Fruit fly (Drosophila melanogaster) whole organism, embryonic: ENCODE results near the gene gogo.

Experiments used
- Antp ChIP-seq: fragments of 200-800 bp; sonication (Bioruptor generic); optimal IDR thresholded peaks from 3 replicates; lab custom pipeline; 2016; ENCODE audit warnings: missing biosample characterization, missing genetic modification characterization
- CG10147 ChIP-seq: fragments of 200-800 bp; sonication (Bioruptor generic); optimal IDR thresholded peaks from 2 replicates; lab custom pipeline; 2019; ENCODE audit warnings: missing biosample characterization, mild to moderate bottlenecking, missing genetic modification characterization, moderate library complexity
- CG10274 ChIP-seq: fragments of 200-800 bp; sonication (Bioruptor generic); optimal IDR thresholded peaks from 3 replicates; lab custom pipeline; 2017; ENCODE audit warnings: missing biosample characterization, mild to moderate bottlenecking, missing genetic modification characterization
- CG10565 ChIP-seq: fragments of 200-800 bp; sonication (Bioruptor generic); optimal IDR thresholded peaks from 3 replicates; lab custom pipeline; 2016; ENCODE audit warnings: missing biosample characterization, mild to moderate bottlenecking, missing genetic modification characterization
- CG10959 ChIP-seq: fragments of 200-800 bp; sonication (Bioruptor generic); IDR thresholded peaks from 2 replicates; pipeline ENCODE4 v1.3.6; 2022; ENCODE audit warnings: missing biosample characterization, missing genetic modification characterization
- CG1233 ChIP-seq: fragments of 200-800 bp; sonication (Bioruptor generic); optimal IDR thresholded peaks from 4 replicates; lab custom pipeline; 2018; ENCODE audit warnings: missing biosample characterization, mild to moderate bottlenecking, missing genetic modification characterization
- CG13296 ChIP-seq: fragments of 200-800 bp; sonication (Bioruptor generic); optimal IDR thresholded peaks from 3 replicates; lab custom pipeline; 2018; ENCODE audit warnings: missing biosample characterization, mild to moderate bottlenecking, missing genetic modification characterization
- CG13894 ChIP-seq: fragments of 200-800 bp; sonication (Bioruptor generic); optimal IDR thresholded peaks from 3 replicates; lab custom pipeline; 2018; ENCODE audit warnings: missing biosample characterization, mild to moderate bottlenecking, missing genetic modification characterization, moderate library complexity
- CG14014 ChIP-seq: fragments of 200-800 bp; sonication (Bioruptor generic); IDR thresholded peaks from 2 replicates; pipeline ENCODE4 v1.3.6; 2022; ENCODE audit warnings: missing biosample characterization, missing genetic modification characterization
- CG14965 ChIP-seq: fragments of 200-800 bp; sonication (Bioruptor generic); optimal IDR thresholded peaks from 2 replicates; lab custom pipeline; 2016; ENCODE audit warnings: missing biosample characterization, missing genetic modification characterization, borderline replicate concordance
- CG15269 ChIP-seq: fragments of 200-800 bp; sonication (Bioruptor generic); optimal IDR thresholded peaks from 2 replicates; lab custom pipeline; 2018; ENCODE audit warnings: missing biosample characterization, mild to moderate bottlenecking, missing genetic modification characterization, moderate library complexity
- CG17829 ChIP-seq: fragments of 200-800 bp; optimal IDR thresholded peaks from 2 replicates; lab custom pipeline; 2019; ENCODE audit warnings: missing biosample characterization, mild to moderate bottlenecking, missing genetic modification characterization, moderate library complexity
- CG17912 ChIP-seq: fragments of 200-800 bp; sonication (Bioruptor generic); optimal IDR thresholded peaks from 2 replicates; lab custom pipeline; 2018; ENCODE audit warnings: missing biosample characterization, mild to moderate bottlenecking, missing genetic modification characterization
- CG2889 ChIP-seq: fragments of 200-800 bp; sonication (Bioruptor generic); IDR thresholded peaks from 3 replicates; pipeline ENCODE4 v1.3.6; 2022; ENCODE audit warnings: missing biosample characterization, missing genetic modification characterization
- CG34224 ChIP-seq: fragments of 200-800 bp; sonication (Bioruptor generic); IDR thresholded peaks from 3 replicates; pipeline ENCODE4 v1.3.6; 2022; ENCODE audit warnings: missing biosample characterization, missing genetic modification characterization; ENCODE audit not compliant: partially characterized antibody
- CG3838 ChIP-seq: fragments of 200-800 bp; sonication (Bioruptor generic); optimal IDR thresholded peaks from 3 replicates; lab custom pipeline; 2016; ENCODE audit warnings: missing biosample characterization, missing genetic modification characterization
- CG3995 ChIP-seq: fragments of 200-800 bp; sonication (Bioruptor generic); optimal IDR thresholded peaks from 3 replicates; lab custom pipeline; 2016; ENCODE audit warnings: missing biosample characterization, missing genetic modification characterization
- CG4424 ChIP-seq: fragments of 200-800 bp; sonication (Bioruptor generic); optimal IDR thresholded peaks from 3 replicates; lab custom pipeline; 2016; ENCODE audit warnings: missing biosample characterization, missing genetic modification characterization
- CG4617 ChIP-seq: fragments of 200-800 bp; sonication (Bioruptor generic); optimal IDR thresholded peaks from 3 replicates; lab custom pipeline; 2016; ENCODE audit warnings: missing biosample characterization, missing genetic modification characterization, borderline replicate concordance
- CG6654 ChIP-seq: fragments of 200-800 bp; sonication (Bioruptor generic); optimal IDR thresholded peaks from 2 replicates; lab custom pipeline; 2017; ENCODE audit warnings: missing biosample characterization, mild to moderate bottlenecking, missing genetic modification characterization
- CG9215 ChIP-seq: fragments of 200-800 bp; sonication (Bioruptor generic); IDR thresholded peaks from 2 replicates; pipeline ENCODE4 v1.3.6; 2022; ENCODE audit warnings: missing biosample characterization, missing genetic modification characterization
- CG9797 ChIP-seq: fragments of 200-800 bp; sonication (Bioruptor generic); optimal IDR thresholded peaks from 3 replicates; lab custom pipeline; 2018; ENCODE audit warnings: missing biosample characterization, mild to moderate bottlenecking, missing genetic modification characterization
- CG9932 ChIP-seq: fragments of 200-800 bp; sonication (Bioruptor generic); IDR thresholded peaks from 2 replicates; pipeline ENCODE4 v1.3.6; 2022; ENCODE audit warnings: missing biosample characterization, missing genetic modification characterization
- CHES-1-like ChIP-seq: fragments of 200-800 bp; sonication (Bioruptor generic); optimal IDR thresholded peaks from 2 replicates; lab custom pipeline; 2016; ENCODE audit warnings: missing biosample characterization, missing genetic modification characterization
- Chrac-16 ChIP-seq: fragments of 200-800 bp; sonication (Bioruptor generic); optimal IDR thresholded peaks from 3 replicates; lab custom pipeline; 2016; ENCODE audit warnings: missing biosample characterization, missing genetic modification characterization
- D19A ChIP-seq: fragments of 200-800 bp; optimal IDR thresholded peaks from 3 replicates; lab custom pipeline; 2019; ENCODE audit warnings: missing biosample characterization, mild to moderate bottlenecking, missing genetic modification characterization, moderate library complexity
- Fer1 ChIP-seq: fragments of 200-800 bp; sonication (Bioruptor generic); optimal IDR thresholded peaks from 2 replicates; lab custom pipeline; 2017; ENCODE audit warnings: missing biosample characterization, mild to moderate bottlenecking, missing genetic modification characterization
- H2.0 ChIP-seq: fragments of 200-800 bp; sonication (Bioruptor generic); IDR thresholded peaks from 2 replicates; pipeline ENCODE4 v1.3.6; 2022; ENCODE audit warnings: missing biosample characterization, missing genetic modification characterization
- HLH4C ChIP-seq: fragments of 200-800 bp; sonication (Bioruptor generic); IDR thresholded peaks from 3 replicates; pipeline ENCODE4 v1.3.6; 2022; ENCODE audit warnings: missing biosample characterization, missing genetic modification characterization; ENCODE audit not compliant: partially characterized antibody
- Hmx ChIP-seq: fragments of 200-800 bp; sonication (Bioruptor generic); optimal IDR thresholded peaks from 2 replicates; lab custom pipeline; 2016; ENCODE audit warnings: missing biosample characterization, missing genetic modification characterization
- Hsf ChIP-seq: fragments of 200-800 bp; sonication (Bioruptor generic); optimal IDR thresholded peaks from 3 replicates; lab custom pipeline; 2016; ENCODE audit warnings: missing biosample characterization, missing genetic modification characterization
- Lim3 ChIP-seq: fragments of 200-800 bp; sonication (Bioruptor generic); IDR thresholded peaks from 2 replicates; pipeline ENCODE4 v1.3.6; 2022; ENCODE audit warnings: missing biosample characterization, missing genetic modification characterization
- NC2β ChIP-seq: fragments of 200-800 bp; sonication (Bioruptor generic); optimal IDR thresholded peaks from 2 replicates; lab custom pipeline; 2016; ENCODE audit warnings: missing biosample characterization, missing genetic modification characterization
- Neu2 ChIP-seq: fragments of 200-800 bp; sonication (Bioruptor generic); optimal IDR thresholded peaks from 3 replicates; lab custom pipeline; 2016; ENCODE audit warnings: missing biosample characterization, missing genetic modification characterization, borderline replicate concordance
- ac ChIP-seq: fragments of 200-800 bp; sonication (Bioruptor generic); optimal IDR thresholded peaks from 3 replicates; lab custom pipeline; 2017; ENCODE audit warnings: missing biosample characterization, mild to moderate bottlenecking, missing genetic modification characterization
- amos ChIP-seq: fragments of 200-800 bp; sonication (Bioruptor generic); IDR thresholded peaks from 2 replicates; pipeline ENCODE4 v1.3.6; 2022; ENCODE audit warnings: missing biosample characterization, missing genetic modification characterization; ENCODE audit not compliant: partially characterized antibody
- ash1 ChIP-seq: fragments of 200-800 bp; sonication (Bioruptor generic); optimal IDR thresholded peaks from 2 replicates; lab custom pipeline; 2018; ENCODE audit warnings: missing biosample characterization, mild to moderate bottlenecking, missing genetic modification characterization
- fd102C ChIP-seq: fragments of 200-800 bp; sonication (Bioruptor generic); optimal IDR thresholded peaks from 2 replicates; lab custom pipeline; 2018; ENCODE audit warnings: missing biosample characterization, mild to moderate bottlenecking, missing genetic modification characterization, moderate library complexity
- fd64A ChIP-seq: fragments of 200-800 bp; sonication (Bioruptor generic); optimal IDR thresholded peaks from 3 replicates; lab custom pipeline; 2018; ENCODE audit warnings: missing biosample characterization, mild to moderate bottlenecking, missing genetic modification characterization
- inv ChIP-seq: fragments of 200-800 bp; sonication (Bioruptor generic); IDR thresholded peaks from 2 replicates; pipeline ENCODE4 v1.3.6; 2022; ENCODE audit warnings: missing biosample characterization, missing genetic modification characterization; ENCODE audit not compliant: partially characterized antibody
- lbe ChIP-seq: fragments of 200-800 bp; sonication (Bioruptor generic); optimal IDR thresholded peaks from 2 replicates; lab custom pipeline; 2016; ENCODE audit warnings: missing biosample characterization, mild to moderate bottlenecking, missing genetic modification characterization
- mam ChIP-seq: fragments of 200-800 bp; sonication (Bioruptor generic); optimal IDR thresholded peaks from 3 replicates; lab custom pipeline; 2016; ENCODE audit warnings: missing biosample characterization, missing genetic modification characterization
- nerfin-2 ChIP-seq: fragments of 200-800 bp; sonication (Bioruptor generic); IDR thresholded peaks from 2 replicates; pipeline ENCODE4 v1.3.6; 2022; ENCODE audit warnings: missing biosample characterization, missing genetic modification characterization; ENCODE audit not compliant: partially characterized antibody
- nmo ChIP-seq: fragments of 200-800 bp; sonication (Bioruptor generic); optimal IDR thresholded peaks from 2 replicates; lab custom pipeline; 2018; ENCODE audit warnings: missing biosample characterization, mild to moderate bottlenecking, missing genetic modification characterization, moderate library complexity
- peb ChIP-seq: fragments of 200-800 bp; sonication (Bioruptor generic); IDR thresholded peaks from 2 replicates; pipeline ENCODE4 v1.3.6; 2022; ENCODE audit warnings: missing biosample characterization, missing genetic modification characterization
- sd ChIP-seq: fragments of 200-800 bp; sonication (Bioruptor generic); optimal IDR thresholded peaks from 3 replicates; lab custom pipeline; 2018; ENCODE audit warnings: missing biosample characterization, mild to moderate bottlenecking, missing genetic modification characterization, moderate library complexity
- slbo ChIP-seq: fragments of 200-800 bp; sonication (Bioruptor generic); IDR thresholded peaks from 2 replicates; pipeline ENCODE4 v1.3.6; 2022; ENCODE audit warnings: missing biosample characterization, missing genetic modification characterization
- slou ChIP-seq: fragments of 200-800 bp; sonication (Bioruptor generic); optimal IDR thresholded peaks from 3 replicates; lab custom pipeline; 2016; ENCODE audit warnings: missing biosample characterization, missing genetic modification characterization
- tna ChIP-seq: fragments of 200-800 bp; sonication (Bioruptor generic); IDR thresholded peaks from 2 replicates; pipeline ENCODE4 v1.3.6; 2022; ENCODE audit warnings: missing biosample characterization, missing genetic modification characterization; ENCODE audit not compliant: partially characterized antibody
- zf30C ChIP-seq: fragments of 200-800 bp; sonication (Bioruptor generic); optimal IDR thresholded peaks from 3 replicates; lab custom pipeline; 2018; ENCODE audit warnings: missing biosample characterization, mild to moderate bottlenecking, missing genetic modification characterization

gogo gene

DNA sequence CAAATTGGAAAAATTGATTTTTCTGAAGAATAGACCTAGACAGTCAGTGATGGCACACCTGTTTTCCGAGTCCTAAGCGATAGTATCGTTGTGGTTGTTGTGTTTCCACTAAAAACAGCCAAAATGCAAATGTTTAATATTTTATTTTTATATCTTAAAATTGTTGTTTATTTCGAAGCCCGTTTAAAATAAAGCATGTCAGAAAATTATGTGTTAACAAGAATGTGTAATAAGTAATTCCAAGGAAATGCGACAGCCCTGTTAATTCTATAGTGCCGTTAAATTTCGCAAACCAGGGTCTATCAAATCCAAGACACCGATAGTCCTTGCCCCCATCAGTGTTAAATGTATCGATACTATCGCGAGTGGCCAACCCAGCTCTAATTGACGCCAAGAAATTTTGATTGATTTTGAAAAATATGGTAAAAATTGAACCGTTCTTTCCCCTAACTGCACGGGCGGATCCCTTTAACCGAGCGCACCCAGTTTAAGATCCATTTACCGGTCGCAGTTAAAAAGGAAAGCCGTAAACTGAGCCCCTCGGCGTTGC lies 7.2 kb upstream of the gogo start, which contains the start of gene Pex23 (continued):
- TF ChIP-seq Neu2 (GFP tag; lab: Kevin White, UChicago) (no peak), CG13296 (GFP tag; lab: Kevin White, UChicago) (peak; percentile 59), Lim3 (GFP tag; lab: Robert Waterston, UW) (no peak), fd102C (GFP tag; lab: Kevin White, UChicago) (no peak), CG13894 (tag; lab: Kevin White, UChicago) (peak; percentile 60), CG14014 (GFP tag; lab: Robert Waterston, UW) (peak; percentile 80), peb (GFP tag; lab: Robert Waterston, UW) (peak; percentile 77), tna (GFP tag; lab: Robert Waterston, UW) (peak; percentile 90), mam (GFP tag; lab: Kevin White, UChicago) (peak; percentile 87), CG4617 (GFP tag; lab: Kevin White, UChicago) (peak; percentile 93), CG4424 (GFP tag; lab: Kevin White, UChicago) (peak; percentile 78), nerfin-2 (GFP tag; lab: Robert Waterston, UW) (peak; percentile 86), CG3838 (peak; percentile 50), slbo (GFP tag; lab: Robert Waterston, UW) (peak; percentile 91), sd (tag; lab: Kevin White, UChicago) (no peak), NC2β (peak; percentile 53), CG9932 (peak; percentile 93), ac (GFP tag; lab: Kevin White, UChicago) (no peak), CG34224 (GFP tag; lab: Robert Waterston, UW) (peak; percentile 98), CG17829 (tag; lab: Kevin White, UChicago) (peak; percentile 87), CG2889 (GFP tag; lab: Robert Waterston, UW) (peak; percentile 78; the same call in 2 of the 3 replicates), Hmx (GFP tag; lab: Kevin White, UChicago) (peak; percentile 14), amos (GFP tag; lab: Robert Waterston, UW) (peak; percentile 96), CG1233 (GFP tag; lab: Kevin White, UChicago) (no peak), CG10565 (GFP tag; lab: Kevin White, UChicago) (no peak), Antp (GFP tag; lab: Kevin White, UChicago) (peak; percentile 61), inv (GFP tag; lab: Robert Waterston, UW) (peak; percentile 99), CHES-1-like (GFP tag; lab: Kevin White, UChicago) (peak; percentile 75), ash1 (GFP tag; lab: Kevin White, UChicago) (no peak), D19A (tag; lab: Kevin White, UChicago) (peak; percentile 56), CG6654 (GFP tag; lab: Kevin White, UChicago) (peak; percentile 9), CG10959 (GFP tag; lab: Robert Waterston, UW) (peak; percentile 66), lbe (GFP tag; lab: Kevin White, UChicago) (peak; percentile 81), fd64A (GFP tag; lab: Kevin White, UChicago) (no peak), H2.0 (GFP tag; lab: Robert Waterston, UW) (peak; percentile 71), Hsf (peak; percentile 80), slou (GFP tag; lab: Kevin White, UChicago) (peak; percentile 73), CG10147 (peak; percentile 79), CG9797 (GFP tag; lab: Kevin White, UChicago) (peak; percentile 53), CG17912 (peak; percentile 23), nmo (peak; percentile 91), CG10274 (GFP tag; lab: Kevin White, UChicago) (peak; percentile 14), zf30C (GFP tag; lab: Kevin White, UChicago) (no peak), CG9215 (GFP tag; lab: Robert Waterston, UW) (peak; percentile 84), CG3995 (GFP tag; lab: Kevin White, UChicago) (no peak), Fer1 (GFP tag; lab: Kevin White, UChicago) (peak; percentile 69), HLH4C (GFP tag; lab: Robert Waterston, UW) (peak; percentile 96), Chrac-16 (GFP tag; lab: Kevin White, UChicago) (peak; percentile 85), CG14965 (GFP tag; lab: Kevin White, UChicago) (no peak), CG15269 (tag; lab: Kevin White, UChicago) (no peak)
